Worm (Caenorhabditis elegans) whole organism, late embryonic: ENCODE data around the gene T05G5.1.
A peak's percentile ranks its signal among the peaks of the same experiment; 100 is the strongest.

Experiments
- C08G9.2 ChIP-seq: sonication (generic microtip); optimal IDR thresholded peaks from 2 replicates; lab custom pipeline; 2016; ENCODE audit warnings: mild to moderate bottlenecking, missing genetic modification characterization, moderate library complexity, missing compliant biosample characterization
- F13H6.1 ChIP-seq: sonication (generic microtip); optimal IDR thresholded peaks from 2 replicates; lab custom pipeline; 2016; ENCODE audit warnings: missing genetic modification characterization, missing compliant biosample characterization
- K02D7.2 ChIP-seq: sonication (generic microtip); optimal IDR thresholded peaks from 2 replicates; lab custom pipeline; 2017; ENCODE audit warnings: mild to moderate bottlenecking, missing genetic modification characterization, missing compliant biosample characterization
- K09A11.1 ChIP-seq: sonication (generic microtip); optimal IDR thresholded peaks from 2 replicates; lab custom pipeline; 2017; ENCODE audit warnings: antibody characterized with exemption, mild to moderate bottlenecking, missing genetic modification characterization, missing compliant biosample characterization; ENCODE audit not compliant: insufficient read depth
- T23F11.4 ChIP-seq: fragments of 200-800 bp; sonication (Bioruptor generic); optimal IDR thresholded peaks from 2 replicates; lab custom pipeline; 2018; ENCODE audit warnings: mild to moderate bottlenecking, missing genetic modification characterization, missing compliant biosample characterization
- Y22D7AL.16 ChIP-seq: sonication (generic microtip); optimal IDR thresholded peaks from 2 replicates; lab custom pipeline; 2016; ENCODE audit warnings: missing genetic modification characterization, missing compliant biosample characterization
- ceh-18 ChIP-seq: sonication (generic microtip); optimal IDR thresholded peaks from 2 replicates; lab custom pipeline; 2016; ENCODE audit warnings: missing genetic modification characterization, missing compliant biosample characterization
- ceh-19 ChIP-seq: fragments of 200-800 bp; sonication (Bioruptor generic); optimal IDR thresholded peaks from 2 replicates; lab custom pipeline; 2018; ENCODE audit warnings: mild to moderate bottlenecking, missing genetic modification characterization, missing compliant biosample characterization
- ceh-2 ChIP-seq: sonication (generic microtip); optimal IDR thresholded peaks from 2 replicates; lab custom pipeline; 2016; ENCODE audit warnings: missing genotype, missing genetic modification characterization, missing compliant biosample characterization
- ceh-24 ChIP-seq: sonication (generic microtip); optimal IDR thresholded peaks from 2 replicates; lab custom pipeline; 2016; ENCODE audit warnings: mild to moderate bottlenecking, missing genetic modification characterization, missing compliant biosample characterization
- ceh-30 ChIP-seq: fragments of 150-350 bp; optimal IDR thresholded peaks from 2 replicates; lab custom pipeline; 2014; ENCODE audit warnings: missing biosample characterization, missing genetic modification characterization
- ceh-31 ChIP-seq: sonication (generic microtip); optimal IDR thresholded peaks from 2 replicates; lab custom pipeline; 2016; ENCODE audit warnings: missing genetic modification characterization, missing compliant biosample characterization
- ceh-34 ChIP-seq: sonication (generic microtip); optimal IDR thresholded peaks from 2 replicates; lab custom pipeline; 2016; ENCODE audit warnings: mild to moderate bottlenecking, missing genetic modification characterization, missing compliant biosample characterization
- ceh-48 ChIP-seq: sonication (generic microtip); optimal IDR thresholded peaks from 2 replicates; lab custom pipeline; 2016; ENCODE audit warnings: missing genetic modification characterization, inconsistent platforms, missing compliant biosample characterization
- ceh-6 ChIP-seq: fragments of 200-800 bp; sonication (Bioruptor generic); optimal IDR thresholded peaks from 2 replicates; lab custom pipeline; 2018; ENCODE audit warnings: mild to moderate bottlenecking, missing genetic modification characterization, missing compliant biosample characterization
- dmd-4 ChIP-seq: sonication (generic microtip); optimal IDR thresholded peaks from 2 replicates; lab custom pipeline; 2016; ENCODE audit warnings: borderline replicate concordance, missing genetic modification characterization, missing compliant biosample characterization
- elt-2 ChIP-seq: sonication (generic microtip); optimal IDR thresholded peaks from 2 replicates; lab custom pipeline; 2016; ENCODE audit warnings: missing genetic modification reagents, missing genetic modification characterization, missing compliant biosample characterization
- elt-4 ChIP-seq: sonication (generic microtip); optimal IDR thresholded peaks from 2 replicates; lab custom pipeline; 2016; ENCODE audit warnings: missing genetic modification characterization, missing compliant biosample characterization
- eyg-1 ChIP-seq: sonication (generic microtip); optimal IDR thresholded peaks from 2 replicates; lab custom pipeline; 2016; ENCODE audit warnings: missing genotype, missing genetic modification characterization, missing compliant biosample characterization
- fax-1 ChIP-seq: sonication (generic microtip); optimal IDR thresholded peaks from 2 replicates; lab custom pipeline; 2016; ENCODE audit warnings: missing genotype, missing genetic modification characterization, missing compliant biosample characterization
- fkh-10 ChIP-seq: fragments of 150-350 bp; optimal IDR thresholded peaks from 2 replicates; lab custom pipeline; 2014; ENCODE audit warnings: missing biosample characterization, missing genetic modification reagents, missing genetic modification characterization
- gmeb-2 ChIP-seq: sonication (generic microtip); optimal IDR thresholded peaks from 2 replicates; lab custom pipeline; 2016; ENCODE audit warnings: missing genetic modification characterization, inconsistent platforms, missing compliant biosample characterization
- hlh-13 ChIP-seq: fragments of 200-800 bp; sonication (Bioruptor generic); optimal IDR thresholded peaks from 2 replicates; lab custom pipeline; 2018; ENCODE audit warnings: mild to moderate bottlenecking, missing genetic modification characterization, missing compliant biosample characterization
- hlh-15 ChIP-seq: sonication (generic microtip); optimal IDR thresholded peaks from 2 replicates; lab custom pipeline; 2016; ENCODE audit warnings: missing genetic modification characterization, missing compliant biosample characterization
- hlh-30 ChIP-seq: sonication (generic microtip); optimal IDR thresholded peaks from 2 replicates; lab custom pipeline; 2017; ENCODE audit warnings: antibody characterized with exemption, missing genetic modification characterization, missing compliant biosample characterization; ENCODE audit not compliant: insufficient read depth
- lim-6 ChIP-seq: sonication (generic microtip); optimal IDR thresholded peaks from 2 replicates; lab custom pipeline; 2016; ENCODE audit warnings: missing genetic modification characterization, missing compliant biosample characterization
- madf-2 ChIP-seq: sonication (generic microtip); optimal IDR thresholded peaks from 2 replicates; lab custom pipeline; 2017; ENCODE audit warnings: missing genetic modification characterization, missing compliant biosample characterization
- nfya-1 ChIP-seq: sonication (generic microtip); optimal IDR thresholded peaks from 2 replicates; lab custom pipeline; 2017; ENCODE audit warnings: missing genetic modification characterization, mild to moderate bottlenecking, missing compliant biosample characterization, antibody characterized with exemption, moderate library complexity
- pag-3 ChIP-seq: sonication (generic microtip); optimal IDR thresholded peaks from 2 replicates; lab custom pipeline; 2016; ENCODE audit warnings: missing compliant biosample characterization, missing genetic modification characterization, borderline replicate concordance
- pat-9 ChIP-seq: fragments of 200-800 bp; sonication (Bioruptor generic); optimal IDR thresholded peaks from 2 replicates; lab custom pipeline; 2018; ENCODE audit warnings: mild to moderate bottlenecking, missing genetic modification characterization, moderate library complexity, missing compliant biosample characterization
- pax-1 ChIP-seq: fragments of 150-350 bp; optimal IDR thresholded peaks from 2 replicates; lab custom pipeline; 2014; ENCODE audit warnings: missing biosample characterization, missing genetic modification characterization
- pha-4 ChIP-seq: fragments of 150-350 bp; optimal IDR thresholded peaks from 2 replicates; lab custom pipeline; 2018; ENCODE audit warnings: missing biosample characterization, missing genetic modification reagents, missing genetic modification characterization
- pqm-1 ChIP-seq: sonication (generic microtip); optimal IDR thresholded peaks from 2 replicates; lab custom pipeline; 2016; ENCODE audit warnings: missing genetic modification characterization, missing compliant biosample characterization
- pros-1 ChIP-seq: fragments of 150-350 bp; optimal IDR thresholded peaks from 2 replicates; lab custom pipeline; 2014; ENCODE audit warnings: missing biosample characterization, missing genetic modification reagents, missing genetic modification characterization
- sdc-2 ChIP-seq: sonication (generic microtip); optimal IDR thresholded peaks from 2 replicates; lab custom pipeline; 2016; ENCODE audit warnings: missing genotype, missing genetic modification characterization, missing compliant biosample characterization
- sox-2 ChIP-seq: fragments of 200-800 bp; sonication (Bioruptor generic); IDR thresholded peaks from 2 replicates; pipeline ENCODE4 v1.3.6; 2022; ENCODE audit warnings: missing genetic modification reagents, missing genetic modification characterization, missing compliant biosample characterization
- syd-9 ChIP-seq: sonication (generic microtip); optimal IDR thresholded peaks from 2 replicates; lab custom pipeline; 2016; ENCODE audit warnings: mild to moderate bottlenecking, missing genetic modification characterization, moderate library complexity, missing compliant biosample characterization
- tbx-2 ChIP-seq: sonication (generic microtip); optimal IDR thresholded peaks from 2 replicates; lab custom pipeline; 2016; ENCODE audit warnings: missing genetic modification characterization, missing compliant biosample characterization
- tbx-7 ChIP-seq: sonication (generic microtip); optimal IDR thresholded peaks from 2 replicates; lab custom pipeline; 2016; ENCODE audit warnings: missing genotype, missing genetic modification characterization, missing compliant biosample characterization
- unc-3 ChIP-seq, 2 experiments: fragments of 200-800 bp in 1 of 2; sonication (Bioruptor generic) in 1 of 2; sonication (generic microtip) in 1 of 2; conservative IDR thresholded peaks in 1 of 2; optimal IDR thresholded peaks in 1 of 2; 2 replicates each; pipeline versions ENCODE4 v1.3.6 to Lab custom; 2016 to 2022; ENCODE audit warnings: missing compliant biosample characterization in 2 of 2, missing genetic modification characterization in 2 of 2, missing genetic modification reagents in 1 of 2
- unc-42 ChIP-seq: sonication (generic microtip); optimal IDR thresholded peaks from 2 replicates; lab custom pipeline; 2016; ENCODE audit warnings: missing genotype, missing genetic modification characterization, missing compliant biosample characterization
- unc-55 ChIP-seq: sonication (generic microtip); optimal IDR thresholded peaks from 2 replicates; lab custom pipeline; 2017; ENCODE audit warnings: missing biosample characterization, missing genetic modification reagents, missing genetic modification characterization
- unc-86 ChIP-seq: sonication (generic microtip); optimal IDR thresholded peaks from 2 replicates; lab custom pipeline; 2016; ENCODE audit warnings: missing genetic modification characterization, missing compliant biosample characterization
- zip-5 ChIP-seq: sonication (generic microtip); optimal IDR thresholded peaks from 2 replicates; lab custom pipeline; 2016; ENCODE audit warnings: missing genetic modification characterization, missing compliant biosample characterization

Gene T05G5.1

DNA sequence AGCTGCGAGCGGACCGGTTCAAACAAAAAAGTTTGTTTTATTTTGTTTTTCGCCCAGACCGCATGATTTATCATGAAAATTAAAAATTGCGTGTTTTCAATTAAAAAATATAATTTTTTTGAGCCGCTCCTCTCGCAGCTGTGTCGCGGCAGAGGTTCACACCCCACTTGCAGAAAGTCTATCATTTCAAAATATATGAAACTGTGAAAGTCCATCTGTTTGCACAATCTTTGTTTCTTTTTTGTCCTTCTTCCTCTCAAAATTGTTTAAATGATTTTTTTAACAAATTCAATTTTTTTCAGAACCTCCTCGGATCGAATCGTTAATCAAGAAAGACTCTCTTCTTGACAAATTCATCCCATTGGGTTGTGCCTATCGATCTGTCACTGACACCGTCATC is 43.6 kb downstream of the T05G5.1 start, which contains the start of gene tlk-1:
Gene tlk-1 (plus strand): TSS at position 301 of the 400 bp plus-strand sequence.
- TF ChIP-seq hlh-30 (tag; lab: Kevin White, UChicago) = no peak
- no peak for TF ChIP-seq ceh-34 (tag; lab: Kevin White, UChicago)
- no peak for TF ChIP-seq T23F11.4 (GFP tag; lab: Kevin White, UChicago)
- TF ChIP-seq lim-6 (tag; lab: Kevin White, UChicago) = no peak
- no peak for TF ChIP-seq tbx-7 (tag; lab: Kevin White, UChicago)
- no peak for TF ChIP-seq gmeb-2

ce11 chrIII:9698635-9699396 is 44.3 kb downstream of the T05G5.1 start:
- TF ChIP-seq hlh-15 = no peak
- peak; percentile 5 for TF ChIP-seq elt-2 (tag; lab: Kevin White, UChicago)
- TF ChIP-seq, all 69 proteins: peak for 1

ce11 chrIII:9697886-9698285 is 45.3 kb downstream of the T05G5.1 start:
- TF ChIP-seq syd-9 (tag; lab: Kevin White, UChicago) = no peak
- TF ChIP-seq ceh-24 (tag; lab: Kevin White, UChicago) = no peak
- no peak for TF ChIP-seq lim-6 (tag; lab: Kevin White, UChicago)
- TF ChIP-seq C08G9.2 (tag; lab: Kevin White, UChicago) = no peak
- no peak for TF ChIP-seq ceh-19 (GFP tag; lab: Kevin White, UChicago)
- TF ChIP-seq pha-4 (tag; lab: Kevin White, UChicago) = no peak
- no peak for TF ChIP-seq madf-2 (tag; lab: Kevin White, UChicago)
- TF ChIP-seq pax-1 (tag; lab: Kevin White, UChicago) = no peak
- TF ChIP-seq ceh-31 (tag; lab: Kevin White, UChicago) = no peak
- TF ChIP-seq elt-4 (tag; lab: Kevin White, UChicago) = no peak
- no peak for TF ChIP-seq tbx-2 (tag; lab: Kevin White, UChicago)
- TF ChIP-seq fkh-10 (GFP tag; lab: Kevin White, UChicago) = no peak
- TF ChIP-seq dmd-4 (tag; lab: Kevin White, UChicago) = no peak
- TF ChIP-seq Y22D7AL.16 (tag; lab: Kevin White, UChicago) = no peak
- no peak for TF ChIP-seq hlh-13
- TF ChIP-seq ceh-30 (tag; lab: Kevin White, UChicago) = no peak
- no peak for TF ChIP-seq eyg-1

ce11 chrIII:9697323-9697722 is 45.8 kb downstream of the T05G5.1 start:
- TF ChIP-seq F13H6.1 (peak; percentile 59), K09A11.1 (tag; lab: Kevin White, UChicago) (no peak), unc-42 (no peak), unc-3 (GFP tag; conservative IDR thresholded peaks at IDR 0.05; lab: Robert Waterston, UW) (no peak), unc-3 (tag; optimal IDR thresholded peaks at IDR 0.05; lab: Kevin White, UChicago) (no peak), K02D7.2 (tag; lab: Kevin White, UChicago) (no peak), pha-4 (tag; lab: Kevin White, UChicago) (no peak), ceh-2 (tag; lab: Kevin White, UChicago) (no peak), unc-86 (tag; lab: Kevin White, UChicago) (peak; percentile 3), tbx-2 (tag; lab: Kevin White, UChicago) (peak; percentile 34), ceh-18 (tag; lab: Kevin White, UChicago) (peak; percentile 53), hlh-15 (no peak), ceh-48 (tag; lab: Kevin White, UChicago) (no peak), ceh-6 (GFP tag; lab: Kevin White, UChicago) (no peak), ceh-19 (GFP tag; lab: Kevin White, UChicago) (no peak), zip-5 (tag; lab: Kevin White, UChicago) (no peak), ceh-34 (tag; lab: Kevin White, UChicago) (peak; percentile 18), pros-1 (tag; lab: Kevin White, UChicago) (no peak), ceh-30 (tag; lab: Kevin White, UChicago) (no peak), sdc-2 (tag; lab: Kevin White, UChicago) (no peak), pat-9 (tag; lab: Kevin White, UChicago) (no peak), unc-55 (GFP tag; lab: Kevin White, UChicago) (no peak), lim-6 (tag; lab: Kevin White, UChicago) (no peak), pqm-1 (tag; lab: Kevin White, UChicago) (no peak), fax-1 (tag; lab: Kevin White, UChicago) (no peak), nfya-1 (tag; lab: Kevin White, UChicago) (peak; percentile 70), sox-2 (GFP tag; lab: Robert Waterston, UW) (no peak), pax-1 (tag; lab: Kevin White, UChicago) (no peak), pag-3 (tag; lab: Kevin White, UChicago) (no peak)
